Worm (Caenorhabditis elegans) whole organism, young adult: ENCODE measurements around the gene nuo-1.

Experiments
- B0035.1 ChIP-seq: sonication (generic microtip); optimal IDR thresholded peaks from 2 replicates; lab custom pipeline; 2016; ENCODE audit warnings: missing genetic modification characterization, mild to moderate bottlenecking, missing compliant biosample characterization, missing genotype, missing genetic modification reagents
- B0261.1 ChIP-seq: sonication (generic microtip); optimal IDR thresholded peaks from 2 replicates; lab custom pipeline; 2016; ENCODE audit warnings: mild to moderate bottlenecking, missing genetic modification characterization, moderate library complexity, missing compliant biosample characterization
- C17E4.6 ChIP-seq: fragments of 200-800 bp; sonication (Bioruptor generic); IDR thresholded peaks from 2 replicates; pipeline ENCODE4 v1.3.6; 2022; ENCODE audit warnings: missing genetic modification reagents, missing genetic modification characterization, missing compliant biosample characterization
- D2030.7 ChIP-seq: fragments of 200-800 bp; sonication (Bioruptor generic); IDR thresholded peaks from 2 replicates; pipeline ENCODE4 v1.3.6; 2022; ENCODE audit warnings: missing genetic modification reagents, missing genetic modification characterization, missing compliant biosample characterization
- F10E7.11 ChIP-seq: sonication (generic microtip); optimal IDR thresholded peaks from 2 replicates; lab custom pipeline; 2017; ENCODE audit warnings: mild to moderate bottlenecking, missing genetic modification characterization, moderate library complexity, missing compliant biosample characterization
- F23B12.7 ChIP-seq: sonication (generic microtip); optimal IDR thresholded peaks from 2 replicates; lab custom pipeline; 2017; ENCODE audit warnings: missing genetic modification characterization, mild to moderate bottlenecking, missing compliant biosample characterization, antibody characterized with exemption, moderate library complexity; ENCODE audit not compliant: insufficient read depth
- F49E8.2 ChIP-seq: sonication (generic microtip); optimal IDR thresholded peaks from 3 replicates; lab custom pipeline; 2017; ENCODE audit warnings: missing genetic modification characterization, mild to moderate bottlenecking, missing compliant biosample characterization, antibody characterized with exemption, moderate library complexity; ENCODE audit not compliant: insufficient read depth
- F55B11.4 ChIP-seq: sonication (generic microtip); optimal IDR thresholded peaks from 2 replicates; lab custom pipeline; 2016; ENCODE audit warnings: missing compliant biosample characterization, missing genetic modification characterization, borderline replicate concordance; ENCODE audit not compliant: insufficient read depth
- K11D2.4 ChIP-seq: fragments of 200-800 bp; sonication (Bioruptor generic); IDR thresholded peaks from 2 replicates; pipeline ENCODE4 v1.3.6; 2022; ENCODE audit warnings: missing genetic modification reagents, missing genetic modification characterization, missing compliant biosample characterization
- Y53F4B.3 ChIP-seq: fragments of 200-800 bp; sonication (Bioruptor generic); IDR thresholded peaks from 2 replicates; pipeline ENCODE4 v1.3.6; 2022; ENCODE audit warnings: missing genetic modification reagents, missing genetic modification characterization, missing compliant biosample characterization
- Y56A3A.18 ChIP-seq: fragments of 200-800 bp; sonication (Bioruptor generic); IDR thresholded peaks from 2 replicates; pipeline ENCODE4 v1.3.6; 2022; ENCODE audit warnings: missing genetic modification reagents, missing genetic modification characterization, missing compliant biosample characterization
- aptf-2 ChIP-seq: fragments of 200-800 bp; sonication (Bioruptor generic); conservative IDR thresholded peaks from 2 replicates; pipeline ENCODE4 v1.3.6; 2022; ENCODE audit warnings: missing genetic modification reagents, missing genetic modification characterization, missing compliant biosample characterization
- athp-1 ChIP-seq: sonication (generic microtip); optimal IDR thresholded peaks from 2 replicates; lab custom pipeline; 2017; ENCODE audit warnings: mild to moderate bottlenecking, missing genetic modification characterization, missing compliant biosample characterization
- attf-3 ChIP-seq: fragments of 200-800 bp; sonication (Bioruptor generic); conservative IDR thresholded peaks from 2 replicates; pipeline ENCODE4 v1.3.6; 2022; ENCODE audit warnings: missing genetic modification reagents, missing genetic modification characterization, missing compliant biosample characterization
- attf-5 ChIP-seq: fragments of 200-800 bp; sonication (Bioruptor generic); optimal IDR thresholded peaks from 2 replicates; lab custom pipeline; 2018; ENCODE audit warnings: mild to moderate bottlenecking, missing genetic modification characterization, missing compliant biosample characterization
- cebp-1 ChIP-seq, 2 experiments: fragments of 200-800 bp in 1 of 2; sonication (Bioruptor generic) in 1 of 2; sonication (generic microtip) in 1 of 2; IDR thresholded peaks in 1 of 2; optimal IDR thresholded peaks in 1 of 2; 2 replicates each; pipeline versions ENCODE4 v1.3.6 to Lab custom; 2017 to 2022; ENCODE audit warnings: missing compliant biosample characterization in 2 of 2, missing genetic modification characterization in 2 of 2, mild to moderate bottlenecking in 1 of 2, missing genetic modification reagents in 1 of 2, moderate library complexity in 1 of 2
- cebp-2 ChIP-seq: fragments of 200-800 bp; sonication (Bioruptor generic); IDR thresholded peaks from 2 replicates; pipeline ENCODE4 v1.3.6; 2022; ENCODE audit warnings: missing genetic modification characterization, missing compliant biosample characterization
- ceh-100 ChIP-seq: fragments of 200-800 bp; sonication (Bioruptor generic); IDR thresholded peaks from 2 replicates; pipeline ENCODE4 v1.3.6; 2022; ENCODE audit warnings: missing genetic modification reagents, missing genetic modification characterization, missing compliant biosample characterization
- ceh-40 ChIP-seq: fragments of 200-800 bp; sonication (Bioruptor generic); IDR thresholded peaks from 2 replicates; pipeline ENCODE4 v1.3.6; 2022; ENCODE audit warnings: missing genetic modification characterization, missing compliant biosample characterization
- ceh-58 ChIP-seq: fragments of 200-800 bp; sonication (Bioruptor generic); IDR thresholded peaks from 2 replicates; pipeline ENCODE4 v1.3.6; 2022; ENCODE audit warnings: missing genetic modification characterization, missing compliant biosample characterization
- ceh-91 ChIP-seq: fragments of 200-800 bp; sonication (Bioruptor generic); IDR thresholded peaks from 2 replicates; pipeline ENCODE4 v1.3.6; 2022; ENCODE audit warnings: missing genetic modification reagents, missing genetic modification characterization, missing compliant biosample characterization
- dox-1 ChIP-seq: fragments of 200-800 bp; sonication (Bioruptor generic); IDR thresholded peaks from 2 replicates; pipeline ENCODE4 v1.3.6; 2022; ENCODE audit warnings: missing genetic modification reagents, missing genetic modification characterization, missing compliant biosample characterization
- dpff-1 ChIP-seq: sonication (generic microtip); optimal IDR thresholded peaks from 2 replicates; lab custom pipeline; 2017; ENCODE audit warnings: mild to moderate bottlenecking, missing genetic modification characterization, missing compliant biosample characterization
- dpl-1 ChIP-seq: fragments of 150-350 bp; optimal IDR thresholded peaks from 2 replicates; lab custom pipeline; 2014; ENCODE audit warnings: missing biosample characterization, missing genetic modification reagents, missing genetic modification characterization
- egl-44 ChIP-seq: fragments of 200-800 bp; sonication (Bioruptor generic); IDR thresholded peaks from 2 replicates; pipeline ENCODE4 v1.3.6; 2022; ENCODE audit warnings: missing genetic modification reagents, missing genetic modification characterization, missing compliant biosample characterization
- egrh-3 ChIP-seq: fragments of 200-800 bp; sonication (Bioruptor generic); IDR thresholded peaks from 2 replicates; pipeline ENCODE4 v1.3.6; 2022; ENCODE audit warnings: missing genetic modification reagents, missing genetic modification characterization, missing compliant biosample characterization
- ets-4 ChIP-seq: fragments of 200-800 bp; sonication (Bioruptor generic); optimal IDR thresholded peaks from 2 replicates; lab custom pipeline; 2018; ENCODE audit warnings: mild to moderate bottlenecking, missing genetic modification characterization, missing compliant biosample characterization
- fkh-3 ChIP-seq: sonication (generic microtip); optimal IDR thresholded peaks from 2 replicates; lab custom pipeline; 2016; ENCODE audit warnings: mild to moderate bottlenecking, missing genetic modification characterization, missing compliant biosample characterization
- gei-17 ChIP-seq: fragments of 200-800 bp; sonication (Bioruptor generic); optimal IDR thresholded peaks from 2 replicates; lab custom pipeline; 2018; ENCODE audit warnings: mild to moderate bottlenecking, missing genetic modification characterization, missing compliant biosample characterization
- him-1 ChIP-seq: sonication (generic microtip); optimal IDR thresholded peaks from 2 replicates; lab custom pipeline; 2016; ENCODE audit warnings: missing genotype, missing genetic modification reagents, missing genetic modification characterization, missing compliant biosample characterization
- hlh-12 ChIP-seq: sonication (generic microtip); optimal IDR thresholded peaks from 2 replicates; lab custom pipeline; 2016; ENCODE audit warnings: missing genetic modification characterization, missing compliant biosample characterization
- hmg-1.2 ChIP-seq: fragments of 200-800 bp; sonication (Bioruptor generic); IDR thresholded peaks from 2 replicates; pipeline ENCODE4 v1.3.6; 2022; ENCODE audit warnings: missing genetic modification reagents, missing genetic modification characterization, missing compliant biosample characterization
- lin-40 ChIP-seq: sonication (generic microtip); optimal IDR thresholded peaks from 2 replicates; lab custom pipeline; 2016; ENCODE audit warnings: missing genetic modification characterization, mild to moderate bottlenecking, missing compliant biosample characterization, missing genotype, missing genetic modification reagents
- madf-10 ChIP-seq: sonication (generic microtip); optimal IDR thresholded peaks from 2 replicates; lab custom pipeline; 2016; ENCODE audit warnings: mild to moderate bottlenecking, missing genetic modification characterization, missing compliant biosample characterization
- madf-3 ChIP-seq: fragments of 200-800 bp; sonication (Bioruptor generic); IDR thresholded peaks from 2 replicates; pipeline ENCODE4 v1.3.6; 2022; ENCODE audit warnings: missing genetic modification reagents, missing genetic modification characterization, missing compliant biosample characterization
- madf-8 ChIP-seq: fragments of 200-800 bp; sonication (Bioruptor generic); conservative IDR thresholded peaks from 2 replicates; pipeline ENCODE4 v1.3.6; 2022; ENCODE audit warnings: missing genetic modification reagents, missing genetic modification characterization, missing compliant biosample characterization
- mel-28 ChIP-seq: sonication (generic microtip); optimal IDR thresholded peaks from 2 replicates; lab custom pipeline; 2016; ENCODE audit warnings: borderline replicate concordance, mild to moderate bottlenecking, missing genetic modification characterization, missing compliant biosample characterization
- mxl-1 ChIP-seq: sonication (generic microtip); optimal IDR thresholded peaks from 2 replicates; lab custom pipeline; 2016; ENCODE audit warnings: missing genetic modification characterization, missing compliant biosample characterization
- nhr-27 ChIP-seq: fragments of 200-800 bp; sonication (Bioruptor generic); optimal IDR thresholded peaks from 2 replicates; lab custom pipeline; 2018; ENCODE audit warnings: mild to moderate bottlenecking, missing genetic modification characterization, moderate library complexity, missing compliant biosample characterization
- rcor-1 ChIP-seq: fragments of 200-800 bp; sonication (Bioruptor generic); IDR thresholded peaks from 2 replicates; pipeline ENCODE4 v1.3.6; 2022; ENCODE audit warnings: missing genetic modification reagents, missing genetic modification characterization, missing compliant biosample characterization
- rec-8 ChIP-seq, 2 experiments: sonication (generic microtip); optimal IDR thresholded peaks; 2 replicates each; lab custom pipeline; 2016; ENCODE audit warnings: mild to moderate bottlenecking in 2 of 2, missing genetic modification characterization in 2 of 2, missing genetic modification reagents in 2 of 2, missing genotype in 2 of 2, missing biosample characterization in 1 of 2, missing compliant biosample characterization in 1 of 2, moderate library complexity in 1 of 2
- rpc-1 ChIP-seq, 2 experiments: fragments of 150-350 bp in 1 of 2; sonication (generic microtip) in 1 of 2; optimal IDR thresholded peaks; 2 replicates each; lab custom pipeline; 2014 to 2018; ENCODE audit warnings: missing biosample characterization in 1 of 2, missing genetic modification characterization in 1 of 2, missing genetic modification reagents in 1 of 2, missing genotype in 1 of 2
- sdz-38 ChIP-seq: sonication (generic microtip); optimal IDR thresholded peaks from 2 replicates; lab custom pipeline; 2016; ENCODE audit warnings: missing genotype, missing genetic modification characterization, missing compliant biosample characterization
- sea-2 ChIP-seq: fragments of 200-800 bp; sonication (Bioruptor generic); IDR thresholded peaks from 2 replicates; pipeline ENCODE4 v1.3.6; 2022; ENCODE audit warnings: missing genetic modification characterization, missing compliant biosample characterization
- snpc-1.1 ChIP-seq: sonication (generic microtip); optimal IDR thresholded peaks from 2 replicates; lab custom pipeline; 2017; ENCODE audit warnings: missing genetic modification characterization, mild to moderate bottlenecking, missing compliant biosample characterization, antibody characterized with exemption, moderate library complexity, missing genotype, missing genetic modification reagents; ENCODE audit not compliant: insufficient read depth
- sptf-2 ChIP-seq: fragments of 200-800 bp; sonication (Bioruptor generic); optimal IDR thresholded peaks from 2 replicates; lab custom pipeline; 2018; ENCODE audit warnings: mild to moderate bottlenecking, missing genetic modification characterization, missing compliant biosample characterization
- tbp1 ChIP-seq: fragments of 200-800 bp; sonication (Bioruptor generic); optimal IDR thresholded peaks from 2 replicates; lab custom pipeline; 2018; ENCODE audit warnings: mild to moderate bottlenecking, missing genetic modification characterization, missing compliant biosample characterization
- tlf-1 ChIP-seq: fragments of 200-800 bp; sonication (Bioruptor generic); optimal IDR thresholded peaks from 2 replicates; lab custom pipeline; 2018; ENCODE audit warnings: mild to moderate bottlenecking, missing genetic modification characterization, missing compliant biosample characterization

nuo-1 gene

DNA sequence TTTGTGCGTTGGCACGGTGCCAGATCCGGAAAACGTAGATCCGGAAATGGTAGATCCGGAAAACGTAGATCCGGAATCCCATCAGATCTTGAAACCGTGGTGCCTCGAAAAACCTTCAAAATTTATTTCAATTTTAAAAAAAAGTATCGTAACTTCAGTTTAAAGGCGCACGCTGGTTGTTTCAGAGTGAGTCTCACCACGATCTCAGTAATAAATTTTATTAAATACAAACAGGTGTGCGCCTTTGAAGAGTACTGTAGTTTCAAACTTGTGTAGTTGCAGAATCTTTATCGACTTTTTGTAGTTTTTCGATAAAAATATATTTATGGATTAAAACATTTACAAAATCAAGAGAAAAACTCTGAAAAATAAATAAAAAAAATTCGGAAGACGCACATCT, 47.0 kb upstream of the nuo-1 start (continued):
- no peak for TF ChIP-seq lin-40 (tag; lab: Kevin White, UChicago)
- peak; percentile 66 for TF ChIP-seq athp-1 (tag; lab: Kevin White, UChicago)
- TF ChIP-seq attf-5 (GFP tag; lab: Kevin White, UChicago) = no peak
- no peak for TF ChIP-seq dpl-1 (GFP tag; lab: Kevin White, UChicago)
- TF ChIP-seq F23B12.7 (tag; lab: Kevin White, UChicago) = no peak
- no peak for TF ChIP-seq rec-8 (tag; optimal IDR thresholded peaks at IDR 0.05; lab: Kevin White, UChicago)
- TF ChIP-seq F55B11.4 = no peak
- no peak for TF ChIP-seq Y53F4B.3 (GFP tag; lab: Robert Waterston, UW)
- TF ChIP-seq D2030.7 = peak; percentile 84
- TF ChIP-seq ceh-100 (GFP tag; lab: Robert Waterston, UW) = peak; percentile 60
- TF ChIP-seq fkh-3 (tag; lab: Kevin White, UChicago) = no peak
- peak; percentile 53; the same call in 1 of the 2 replicates for TF ChIP-seq dox-1 (GFP tag; lab: Robert Waterston, UW)
- TF ChIP-seq tbp1 (GFP tag; lab: Kevin White, UChicago) = peak; percentile 27
- TF ChIP-seq sea-2 (GFP tag; lab: Robert Waterston, UW) = no peak
- TF ChIP-seq sptf-2 (GFP tag; lab: Kevin White, UChicago) = no peak
- TF ChIP-seq F10E7.11 = no peak
- TF ChIP-seq hmg-1.2 (GFP tag; lab: Robert Waterston, UW) = no peak; the same call in 1 of the 2 replicates
- no peak for TF ChIP-seq B0035.1 (tag; lab: Kevin White, UChicago)
- TF ChIP-seq egl-44 = no peak
- TF ChIP-seq Y56A3A.18 = no peak
- no peak for TF ChIP-seq C17E4.6 (GFP tag; lab: Robert Waterston, UW)
- peak; percentile 58; the same call in 1 of the 2 replicates for TF ChIP-seq madf-3 (GFP tag; lab: Robert Waterston, UW)
- TF ChIP-seq mel-28 (tag; lab: Kevin White, UChicago) = no peak
- no peak for TF ChIP-seq aptf-2 (GFP tag; lab: Robert Waterston, UW)
- no peak for TF ChIP-seq hlh-12
- TF ChIP-seq him-1 (tag; lab: Kevin White, UChicago) = no peak
- TF ChIP-seq ceh-58 = no peak
- TF ChIP-seq egrh-3 (GFP tag; lab: Robert Waterston, UW) = no peak
- no peak for TF ChIP-seq dpff-1 (tag; lab: Kevin White, UChicago)
- TF ChIP-seq rcor-1 (GFP tag; lab: Robert Waterston, UW) = no peak; the same call in 1 of the 2 replicates
- TF ChIP-seq B0261.1 (tag; lab: Kevin White, UChicago) = no peak
- TF ChIP-seq ets-4 (GFP tag; lab: Kevin White, UChicago) = no peak
- TF ChIP-seq ceh-91 (GFP tag; lab: Robert Waterston, UW) = peak; percentile 88
- TF ChIP-seq sdz-38 (tag; lab: Kevin White, UChicago) = no peak
- TF ChIP-seq snpc-1.1 = peak; percentile 37
- TF ChIP-seq nhr-27 (tag; lab: Kevin White, UChicago) = no peak
- TF ChIP-seq madf-10 (tag; lab: Kevin White, UChicago) = no peak
- TF ChIP-seq attf-3 (GFP tag; lab: Robert Waterston, UW) = peak; percentile 45; the same call in 1 of the 2 replicates
- TF ChIP-seq cebp-2 (GFP tag; lab: Robert Waterston, UW) = no peak
- TF ChIP-seq tlf-1 (GFP tag; lab: Kevin White, UChicago) = peak; percentile 21
- no peak for TF ChIP-seq cebp-1 (GFP tag; IDR thresholded peaks at IDR 0.05; lab: Robert Waterston, UW)
- TF ChIP-seq cebp-1 (tag; optimal IDR thresholded peaks at IDR 0.05; lab: Kevin White, UChicago) = no peak
- TF ChIP-seq ceh-40 (GFP tag; lab: Robert Waterston, UW) = no peak
- TF ChIP-seq gei-17 (GFP tag; lab: Kevin White, UChicago) = no peak
- TF ChIP-seq F49E8.2 = peak; percentile 81
- no peak for TF ChIP-seq rpc-1 (optimal IDR thresholded peaks at IDR 0.05; lab: Kevin White, UChicago)
- no peak for TF ChIP-seq rpc-1 (tag; optimal IDR thresholded peaks at IDR 0.05; lab: Kevin White, UChicago)
- no peak for TF ChIP-seq K11D2.4 (GFP tag; lab: Robert Waterston, UW)
- peak; percentile 94 for TF ChIP-seq madf-8 (GFP tag; lab: Robert Waterston, UW)
- no peak for TF ChIP-seq mxl-1 (tag; lab: Kevin White, UChicago)
